Worm (Caenorhabditis elegans) whole organism, midembryonic: ENCODE measurements around the gene cdk-4.

Experiments
- T22C8.4 ChIP-seq: fragments of 200-800 bp; sonication (Bioruptor generic); IDR thresholded peaks from 2 replicates; pipeline ENCODE4 v1.3.6; 2022; ENCODE audit warnings: missing genetic modification characterization, missing compliant biosample characterization
- cog-1 ChIP-seq: sonication (generic microtip); optimal IDR thresholded peaks from 2 replicates; lab custom pipeline; 2016; ENCODE audit warnings: missing genetic modification characterization, missing compliant biosample characterization
- flt-1 ChIP-seq: fragments of 200-800 bp; sonication (Bioruptor generic); IDR thresholded peaks from 2 replicates; pipeline ENCODE4 v1.3.6; 2022; ENCODE audit warnings: missing genetic modification characterization, missing compliant biosample characterization
- klf-2 ChIP-seq: fragments of 200-800 bp; sonication (Bioruptor generic); conservative IDR thresholded peaks from 2 replicates; pipeline ENCODE4 v1.3.6; 2022; ENCODE audit warnings: missing genetic modification reagents, missing genetic modification characterization, missing compliant biosample characterization
- med-1 ChIP-seq: sonication (generic microtip); optimal IDR thresholded peaks from 2 replicates; lab custom pipeline; 2017; ENCODE audit warnings: missing genetic modification characterization, mild to moderate bottlenecking, missing compliant biosample characterization, antibody characterized with exemption, missing genetic modification reagents; ENCODE audit not compliant: insufficient read depth
- ref-1 ChIP-seq: fragments of 200-800 bp; sonication (Bioruptor generic); conservative IDR thresholded peaks from 2 replicates; pipeline ENCODE4 v1.3.6; 2022; ENCODE audit warnings: missing genetic modification reagents, missing genetic modification characterization, missing compliant biosample characterization
- tab-1 ChIP-seq: fragments of 200-800 bp; sonication (Bioruptor generic); IDR thresholded peaks from 2 replicates; pipeline ENCODE4 v1.3.6; 2022; ENCODE audit warnings: missing genetic modification characterization, missing compliant biosample characterization
- ztf-23 ChIP-seq: fragments of 200-800 bp; sonication (Bioruptor generic); IDR thresholded peaks from 2 replicates; pipeline ENCODE4 v1.3.6; 2022; ENCODE audit warnings: missing genetic modification reagents, missing genetic modification characterization, missing compliant biosample characterization
- ztf-29 ChIP-seq: fragments of 200-800 bp; sonication (Bioruptor generic); IDR thresholded peaks from 2 replicates; pipeline ENCODE4 v1.3.6; 2022; ENCODE audit warnings: missing genetic modification reagents, missing genetic modification characterization, missing compliant biosample characterization

- TF ChIP-seq ref-1 (GFP tag; lab: Robert Waterston, UW) = no peak
- no peak for TF ChIP-seq flt-1 (GFP tag; lab: Robert Waterston, UW)
- TF ChIP-seq tab-1 = no peak
- TF ChIP-seq cog-1 (tag; lab: Kevin White, UChicago) = no peak
- TF ChIP-seq T22C8.4 (GFP tag; lab: Robert Waterston, UW) = no peak
- no peak for TF ChIP-seq klf-2
- TF ChIP-seq ztf-23 = 0 out of 2 replicates have a peak, but pooled peaks have one; percentile 20
- no peak for TF ChIP-seq med-1
- 0 out of 2 replicates have a peak, but pooled peaks have one; percentile 45 for TF ChIP-seq ztf-29 (GFP tag; lab: Robert Waterston, UW)
Measured at ce11 chrX:13526219-13527218, 7.8 kb upstream of the cdk-4 start.
